Worm (Caenorhabditis elegans) whole organism, late embryonic: Measurements from ENCODE around the gene B0228.9.

ENCODE experiments used
- ceh-30 ChIP-seq: fragments of 150-350 bp; optimal IDR thresholded peaks from 2 replicates; lab custom pipeline; 2014; ENCODE audit warnings: missing biosample characterization, missing genetic modification characterization
- fkh-10 ChIP-seq: fragments of 150-350 bp; optimal IDR thresholded peaks from 2 replicates; lab custom pipeline; 2014; ENCODE audit warnings: missing biosample characterization, missing genetic modification reagents, missing genetic modification characterization
- nhr-11 ChIP-seq: fragments of 150-350 bp; optimal IDR thresholded peaks from 2 replicates; lab custom pipeline; 2014; ENCODE audit warnings: missing biosample characterization, missing genetic modification characterization
- ztf-16 ChIP-seq: sonication (generic microtip); optimal IDR thresholded peaks from 2 replicates; lab custom pipeline; 2017; ENCODE audit warnings: missing genetic modification characterization, missing compliant biosample characterization

DNA sequence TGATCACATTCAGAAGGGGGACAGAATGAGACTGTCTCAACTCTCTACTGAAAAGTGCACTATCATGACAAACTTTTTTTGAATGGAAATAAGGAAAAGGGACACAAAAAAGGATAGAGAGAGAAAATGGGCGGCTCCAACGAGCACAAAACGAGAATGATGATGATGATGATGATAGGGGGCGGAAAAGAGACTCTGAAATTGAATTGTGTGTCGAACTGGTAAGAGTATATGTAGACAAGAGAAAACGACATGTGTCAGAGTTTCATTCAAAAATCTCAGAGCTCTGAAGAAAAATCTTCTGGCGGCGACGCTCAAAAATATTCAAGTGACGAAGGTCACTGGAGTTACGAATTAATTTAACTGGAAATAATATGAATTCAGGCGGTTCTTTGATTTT, 31.8 kb upstream of the B0228.9 start:
- TF ChIP-seq fkh-10 (GFP tag; lab: Kevin White, UChicago) (no peak), ceh-30 (tag; lab: Kevin White, UChicago) (no peak), nhr-11 (tag; lab: Kevin White, UChicago) (no peak), ztf-16 (tag; lab: Kevin White, UChicago) (no peak)
